Worm (Caenorhabditis elegans): ENCODE data around the gene C18A11.4.

Gene C18A11.4

ce11 chrX:8084669-8085068 is 39.4 kb downstream of the C18A11.4 start:
- TF ChIP-seq crh-2 (tag; optimal IDR thresholded peaks at IDR 0.05), result no peak
- TF ChIP-seq ceh-82 (tag; optimal IDR thresholded peaks at IDR 0.05), result no peak

- TF ChIP-seq nhr-77 (tag; optimal IDR thresholded peaks at IDR 0.05) (no peak), mbf-1 (tag; optimal IDR thresholded peaks at IDR 0.05) (no peak), lin-39 (tag; optimal IDR thresholded peaks at IDR 0.05) (no peak), dmd-4 (tag; optimal IDR thresholded peaks at IDR 0.05) (no peak)
Measured at ce11 chrX:8086450-8086724, 41.1 kb downstream of the C18A11.4 start, which contains the start of gene dao-3. Gene dao-3 (minus strand): TSS chrX:8086550.

- TF ChIP-seq nhr-237 (tag; optimal IDR thresholded peaks at IDR 0.05), result no peak
- TF ChIP-seq crh-2 (tag; optimal IDR thresholded peaks at IDR 0.05), result peak; percentile 49
Measured at ce11 chrX:8086725-8087641, 41.7 kb downstream of the C18A11.4 start.

- TF ChIP-seq nhr-237 (tag; optimal IDR thresholded peaks at IDR 0.05) (no peak), crh-2 (tag; optimal IDR thresholded peaks at IDR 0.05) (no peak), F13H6.1 (tag; optimal IDR thresholded peaks at IDR 0.05) (no peak)
Measured at ce11 chrX:8088474-8088873, 43.2 kb downstream of the C18A11.4 start, which contains the start of gene vem-1. Gene vem-1 (minus strand): TSS chrX:8088574.

DNA sequence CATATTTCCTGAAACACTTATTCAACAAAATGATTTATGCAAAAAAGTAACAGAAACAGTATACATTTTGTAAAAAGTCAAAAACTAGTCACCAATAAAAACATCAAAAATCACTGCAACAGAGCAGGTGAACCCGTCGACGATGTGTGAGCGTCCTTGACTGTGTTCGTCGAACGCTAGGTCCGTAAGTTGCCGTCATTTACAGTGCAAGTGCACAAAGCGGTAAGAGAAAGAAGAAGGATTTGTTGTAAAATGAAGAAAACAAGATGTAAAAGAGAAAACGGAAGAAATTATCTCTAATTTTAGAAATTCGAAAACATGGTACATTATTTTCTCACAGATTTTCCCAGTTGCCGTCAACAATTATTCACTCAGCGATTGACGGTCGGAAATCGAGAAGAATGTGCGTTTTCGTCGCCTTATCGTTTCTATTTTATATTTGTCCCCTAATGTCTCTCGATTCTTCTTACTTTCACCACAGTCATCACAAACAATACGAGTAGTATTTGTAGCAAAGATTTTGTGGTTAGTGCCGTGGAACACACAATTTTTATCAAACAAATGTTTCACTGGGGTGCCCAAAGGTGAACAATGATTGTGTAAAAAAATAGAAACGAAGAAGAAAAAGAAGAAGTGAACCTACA is 44.1 kb downstream of the C18A11.4 start:
- TF ChIP-seq sma-3 (GFP tag; optimal IDR thresholded peaks at IDR 0.05) (peak; percentile 37), blmp-1 (tag; optimal IDR thresholded peaks at IDR 0.05; ENCODE audit: insufficient read depth) (peak; percentile 37), fos-1 (tag; optimal IDR thresholded peaks at IDR 0.05) (peak; percentile 56), skn-1 (tag; optimal IDR thresholded peaks at IDR 0.05) (no peak), sma-9 (GFP tag; optimal IDR thresholded peaks at IDR 0.05) (peak; percentile 28), sma-9 (tag; optimal IDR thresholded peaks at IDR 0.05) (no peak), zag-1 (tag; optimal IDR thresholded peaks at IDR 0.05) (no peak), crh-2 (tag; optimal IDR thresholded peaks at IDR 0.05) (no peak), mab-5 (tag; optimal IDR thresholded peaks at IDR 0.05) (no peak), nhr-10 (tag; optimal IDR thresholded peaks at IDR 0.05) (no peak), aly-2 (tag; optimal IDR thresholded peaks at IDR 0.05) (no peak), nhr-25 (tag; optimal IDR thresholded peaks at IDR 0.05) (peak; percentile 51)

- TF ChIP-seq snpc-4 (tag; optimal IDR thresholded peaks at IDR 0.05) (no peak), skn-1 (tag; optimal IDR thresholded peaks at IDR 0.05) (no peak), unc-39 (tag; optimal IDR thresholded peaks at IDR 0.05) (no peak), F13H6.1 (tag; optimal IDR thresholded peaks at IDR 0.05) (no peak), lsy-2 (tag; optimal IDR thresholded peaks at IDR 0.05) (no peak), Y55F3AM.14 (GFP tag; optimal IDR thresholded peaks at IDR 0.05) (no peak), gmeb-1 (tag; optimal IDR thresholded peaks at IDR 0.05) (no peak), lin-13 (GFP tag; optimal IDR thresholded peaks at IDR 0.05) (no peak), nhr-129 (tag; optimal IDR thresholded peaks at IDR 0.05) (peak; percentile 58), ama-1 (optimal IDR thresholded peaks at IDR 0.05) (no peak), C34F6.9 (tag; optimal IDR thresholded peaks at IDR 0.05) (peak; percentile 17), unc-55 (GFP tag; optimal IDR thresholded peaks at IDR 0.05) (no peak), nhr-25 (tag; optimal IDR thresholded peaks at IDR 0.05) (no peak), mdl-1 (tag; optimal IDR thresholded peaks at IDR 0.05) (peak in 1 of 2 experiments; percentile 40), aly-2 (tag; optimal IDR thresholded peaks at IDR 0.05) (no peak), peb-1 (tag; optimal IDR thresholded peaks at IDR 0.05) (no peak), nhr-77 (tag; optimal IDR thresholded peaks at IDR 0.05) (no peak), dmd-4 (tag; optimal IDR thresholded peaks at IDR 0.05) (no peak), nhr-6 (tag; optimal IDR thresholded peaks at IDR 0.05) (peak; percentile 16), nhr-12 (tag; optimal IDR thresholded peaks at IDR 0.05) (no peak), ceh-16 (tag; optimal IDR thresholded peaks at IDR 0.05) (no peak), ztf-4 (tag; optimal IDR thresholded peaks at IDR 0.05) (no peak), sma-9 (GFP tag; optimal IDR thresholded peaks at IDR 0.05) (peak; percentile 90), sma-9 (tag; optimal IDR thresholded peaks at IDR 0.05) (no peak), zag-1 (tag; optimal IDR thresholded peaks at IDR 0.05) (no peak), elt-3 (tag; optimal IDR thresholded peaks at IDR 0.05) (no peak), blmp-1 (tag; optimal IDR thresholded peaks at IDR 0.05; ENCODE audit: insufficient read depth) (peak; percentile 8), ceh-82 (tag; optimal IDR thresholded peaks at IDR 0.05) (no peak), sem-4 (tag; optimal IDR thresholded peaks at IDR 0.05) (no peak), lin-39 (tag; optimal IDR thresholded peaks at IDR 0.05) (no peak), nhr-23 (tag; optimal IDR thresholded peaks at IDR 0.05) (no peak), sma-3 (GFP tag; optimal IDR thresholded peaks at IDR 0.05) (no peak), ztf-11 (tag; optimal IDR thresholded peaks at IDR 0.05) (no peak), alr-1 (tag; optimal IDR thresholded peaks at IDR 0.05) (no peak)
Measured at ce11 chrX:8089916-8090315, 44.6 kb downstream of the C18A11.4 start.

Measured in whole organism, L2 larva.